Worm (Caenorhabditis elegans) whole organism, early embryonic: ENCODE measurements around the gene T05G5.5.

ENCODE experiments used
- B0310.2 ChIP-seq: sonication (generic microtip); optimal IDR thresholded peaks from 2 replicates; lab custom pipeline; 2016; ENCODE audit warnings: mild to moderate bottlenecking, missing genetic modification characterization, missing compliant biosample characterization
- F13C5.2 ChIP-seq: sonication (generic microtip); optimal IDR thresholded peaks from 2 replicates; lab custom pipeline; 2017; ENCODE audit warnings: mild to moderate bottlenecking, missing genetic modification characterization, inconsistent platforms, missing compliant biosample characterization
- aly-1 ChIP-seq: sonication (generic microtip); optimal IDR thresholded peaks from 2 replicates; lab custom pipeline; 2016; ENCODE audit warnings: missing genetic modification characterization, missing compliant biosample characterization
- ama-1 ChIP-seq: fragments of 150-350 bp; optimal IDR thresholded peaks from 2 replicates; lab custom pipeline; 2014
- ceh-13 ChIP-seq: fragments of 200-800 bp; sonication (Bioruptor generic); optimal IDR thresholded peaks from 2 replicates; lab custom pipeline; 2018; ENCODE audit warnings: mild to moderate bottlenecking, missing genetic modification characterization, missing compliant biosample characterization
- ceh-36 ChIP-seq: sonication (generic microtip); optimal IDR thresholded peaks from 2 replicates; lab custom pipeline; 2016; ENCODE audit warnings: missing genetic modification characterization, inconsistent platforms, missing compliant biosample characterization
- ets-7 ChIP-seq: sonication (generic microtip); optimal IDR thresholded peaks from 2 replicates; lab custom pipeline; 2016; ENCODE audit warnings: missing genotype, missing genetic modification characterization, missing compliant biosample characterization
- flt-1 ChIP-seq: fragments of 200-800 bp; sonication (Bioruptor generic); IDR thresholded peaks from 2 replicates; pipeline ENCODE4 v1.3.6; 2022; ENCODE audit warnings: missing genetic modification characterization, missing compliant biosample characterization
- hmbx-1 ChIP-seq: sonication (generic microtip); optimal IDR thresholded peaks from 2 replicates; lab custom pipeline; 2016; ENCODE audit warnings: mild to moderate bottlenecking, missing genetic modification characterization, missing compliant biosample characterization
- hmg-4 ChIP-seq: fragments of 200-800 bp; sonication (Bioruptor generic); optimal IDR thresholded peaks from 2 replicates; lab custom pipeline; 2018; ENCODE audit warnings: mild to moderate bottlenecking, missing genetic modification characterization, missing compliant biosample characterization
- hnd-1 ChIP-seq: sonication (generic microtip); optimal IDR thresholded peaks from 2 replicates; lab custom pipeline; 2016; ENCODE audit warnings: missing genetic modification characterization, missing compliant biosample characterization
- pes-1 ChIP-seq: fragments of 200-800 bp; sonication (Bioruptor generic); IDR thresholded peaks from 2 replicates; pipeline ENCODE4 v1.3.6; 2022; ENCODE audit warnings: missing genetic modification reagents, missing genetic modification characterization, missing compliant biosample characterization
- scrt-1 ChIP-seq: fragments of 200-800 bp; sonication (Bioruptor generic); IDR thresholded peaks from 2 replicates; pipeline ENCODE4 v1.3.6; 2022; ENCODE audit warnings: missing genetic modification characterization, missing compliant biosample characterization
- sea-1 ChIP-seq: fragments of 200-800 bp; sonication (Bioruptor generic); conservative IDR thresholded peaks from 2 replicates; pipeline ENCODE4 v1.3.6; 2022; ENCODE audit warnings: missing genetic modification characterization, missing compliant biosample characterization
- tbx-11 ChIP-seq: fragments of 200-800 bp; sonication (Bioruptor generic); IDR thresholded peaks from 2 replicates; pipeline ENCODE4 v1.3.6; 2022; ENCODE audit warnings: missing genetic modification characterization, missing compliant biosample characterization
- tbx-37 ChIP-seq: fragments of 200-800 bp; sonication (Bioruptor generic); conservative IDR thresholded peaks from 2 replicates; pipeline ENCODE4 v1.3.6; 2022; ENCODE audit warnings: missing genetic modification reagents, missing genetic modification characterization, missing compliant biosample characterization
- tra-4 ChIP-seq: sonication (generic microtip); optimal IDR thresholded peaks from 2 replicates; lab custom pipeline; 2017; ENCODE audit warnings: missing genetic modification characterization, missing compliant biosample characterization

T05G5.5 gene

ce11 chrIII:9751074-9751473 lies at the start of gene T05G5.5:
TSS of gene T05G5.5 (minus strand) at chrIII:9751432.
- no peak for TF ChIP-seq sea-1 (GFP tag; lab: Robert Waterston, UW)
- TF ChIP-seq ama-1: no peak
- TF ChIP-seq ceh-36 (tag; lab: Kevin White, UChicago): no peak
- TF ChIP-seq B0310.2: no peak
- no peak for TF ChIP-seq tbx-37
- TF ChIP-seq tbx-11: no peak
- TF ChIP-seq tra-4 (tag; lab: Kevin White, UChicago): no peak
- TF ChIP-seq ets-7 (tag; lab: Kevin White, UChicago): no peak

- TF ChIP-seq ceh-13 (no peak), aly-1 (tag; lab: Kevin White, UChicago) (no peak), hmg-4 (GFP tag; lab: Kevin White, UChicago) (no peak), pes-1 (GFP tag; lab: Robert Waterston, UW) (no peak), ama-1 (no peak)
These were observed 47.4 kb upstream of the T05G5.5 start, which contains the start of gene ZK632.2 for ce11 chrIII:9798478-9799157. TSS of gene ZK632.2 (plus strand) at chrIII:9799107.

ce11 chrIII:9796448-9796847 lies 45.2 kb upstream of the T05G5.5 start, which contains the start of gene srxa-10:
TSS of gene srxa-10 (minus strand) at chrIII:9796548.
- TF ChIP-seq hmg-4 (GFP tag; lab: Kevin White, UChicago) (no peak), ama-1 (no peak), F13C5.2 (no peak), sea-1 (GFP tag; lab: Robert Waterston, UW) (no peak), hmbx-1 (tag; lab: Kevin White, UChicago) (no peak)

- TF ChIP-seq B0310.2 (no peak), hmg-4 (GFP tag; lab: Kevin White, UChicago) (no peak), hnd-1 (no peak), ceh-36 (tag; lab: Kevin White, UChicago) (no peak), ama-1 (no peak), ceh-13 (no peak), scrt-1 (GFP tag; lab: Robert Waterston, UW) (no peak), tra-4 (tag; lab: Kevin White, UChicago) (no peak), tbx-37 (no peak), flt-1 (GFP tag; lab: Robert Waterston, UW) (no peak), sea-1 (GFP tag; lab: Robert Waterston, UW) (no peak), ets-7 (tag; lab: Kevin White, UChicago) (no peak)
These were observed 42.6 kb upstream of the T05G5.5 start, which contains the start of the genes R10E11.9 and mcm-6 for ce11 chrIII:9793592-9794417. TSS of gene R10E11.9 (minus strand) at chrIII:9793642. TSS of gene mcm-6 (plus strand) at chrIII:9794367.

ce11 chrIII:9789607-9790073 lies 38.4 kb upstream of the T05G5.5 start, which contains the start of gene R10E11.5:
TSS of gene R10E11.5 (minus strand) at chrIII:9789657.
- no peak for TF ChIP-seq scrt-1 (GFP tag; lab: Robert Waterston, UW)
- no peak for TF ChIP-seq pes-1 (GFP tag; lab: Robert Waterston, UW)
- TF ChIP-seq tra-4 (tag; lab: Kevin White, UChicago): no peak
- no peak for TF ChIP-seq tbx-11
- TF ChIP-seq hmg-4 (GFP tag; lab: Kevin White, UChicago): no peak
- no peak for TF ChIP-seq ceh-13
- TF ChIP-seq ceh-36 (tag; lab: Kevin White, UChicago): no peak
- no peak for TF ChIP-seq ama-1
- TF ChIP-seq hnd-1: no peak
- no peak for TF ChIP-seq hmbx-1 (tag; lab: Kevin White, UChicago)
- no peak for TF ChIP-seq B0310.2
- no peak for TF ChIP-seq sea-1 (GFP tag; lab: Robert Waterston, UW)
- TF ChIP-seq tbx-37: no peak
- no peak for TF ChIP-seq ets-7 (tag; lab: Kevin White, UChicago)
- no peak for TF ChIP-seq aly-1 (tag; lab: Kevin White, UChicago)
- no peak for TF ChIP-seq F13C5.2
- TF ChIP-seq flt-1 (GFP tag; lab: Robert Waterston, UW): no peak

- TF ChIP-seq aly-1 (tag; lab: Kevin White, UChicago) (no peak), tbx-11 (no peak), F13C5.2 (no peak), tra-4 (tag; lab: Kevin White, UChicago) (no peak), hnd-1 (no peak), ceh-13 (no peak), pes-1 (GFP tag; lab: Robert Waterston, UW) (no peak), B0310.2 (no peak), scrt-1 (GFP tag; lab: Robert Waterston, UW) (no peak), tbx-37 (no peak), ets-7 (tag; lab: Kevin White, UChicago) (no peak), sea-1 (GFP tag; lab: Robert Waterston, UW) (no peak), flt-1 (GFP tag; lab: Robert Waterston, UW) (no peak), hmbx-1 (tag; lab: Kevin White, UChicago) (no peak), ama-1 (no peak), ceh-36 (tag; lab: Kevin White, UChicago) (no peak), hmg-4 (GFP tag; lab: Kevin White, UChicago) (no peak)
These were observed 37.9 kb upstream of the T05G5.5 start for ce11 chrIII:9789083-9789482.

- no peak for TF ChIP-seq ama-1
- TF ChIP-seq hnd-1: no peak
- TF ChIP-seq hmg-4 (GFP tag; lab: Kevin White, UChicago): no peak
- no peak for TF ChIP-seq tra-4 (tag; lab: Kevin White, UChicago)
- TF ChIP-seq B0310.2: no peak
- TF ChIP-seq tbx-37: no peak
These were observed 35.5 kb upstream of the T05G5.5 start for ce11 chrIII:9786776-9787175.
